Fruit fly (Drosophila melanogaster): ENCODE results near the gene CG7377.

DNA sequence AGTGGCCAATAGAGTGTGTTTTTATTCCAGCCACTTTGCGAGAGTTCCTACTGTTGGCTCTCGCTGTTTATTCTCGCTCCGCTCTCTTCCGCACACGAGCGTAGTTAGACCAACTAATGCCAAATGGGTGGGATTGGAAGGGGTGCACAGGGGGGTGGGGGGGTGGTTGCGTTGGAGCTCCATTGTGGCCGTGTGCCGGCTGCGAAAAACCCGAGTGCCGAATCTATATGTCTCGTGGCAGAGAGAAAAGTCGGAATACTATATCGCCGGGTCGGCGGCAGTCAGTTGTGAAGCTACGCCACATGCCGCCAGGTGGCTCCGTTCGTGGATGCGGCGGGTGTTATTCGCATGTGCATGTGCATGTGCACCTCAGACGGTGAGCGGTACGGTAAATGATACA, 11.6 kb downstream of the CG7377 start:
- TF ChIP-seq Myc (optimal IDR thresholded peaks at IDR 0.05) (no peak), ttk (optimal IDR thresholded peaks at IDR 0.05) (no peak), Sin3A (optimal IDR thresholded peaks at IDR 0.05) (no peak)
